Worm (Caenorhabditis elegans) whole organism, L1 larva: Measurements from ENCODE around the gene F59E12.17.

Source experiments
- aly-2 ChIP-seq: fragments of 150-350 bp; optimal IDR thresholded peaks from 2 replicates; lab custom pipeline; 2014; ENCODE audit warnings: missing biosample characterization, missing genetic modification characterization
- ceh-90 ChIP-seq: sonication (generic microtip); optimal IDR thresholded peaks from 2 replicates; lab custom pipeline; 2016; ENCODE audit warnings: missing genetic modification characterization, missing compliant biosample characterization
- lin-35 ChIP-seq, 2 experiments: fragments of 150-350 bp; optimal IDR thresholded peaks; 2 replicates each; lab custom pipeline; 2014; ENCODE audit warnings: missing biosample characterization in 2 of 2, missing genetic modification characterization in 2 of 2, missing genetic modification reagents in 2 of 2
- lsy-2 ChIP-seq, 2 experiments: fragments of 150-350 bp; optimal IDR thresholded peaks; 2 replicates each; lab custom pipeline; 2014; ENCODE audit warnings: missing biosample characterization in 2 of 2, missing genetic modification characterization in 2 of 2
- mdl-1 ChIP-seq, 2 experiments: fragments of 150-350 bp; optimal IDR thresholded peaks; 2 replicates each; lab custom pipeline; 2014 to 2017; ENCODE audit warnings: missing biosample characterization in 2 of 2, missing genetic modification characterization in 2 of 2, inconsistent platforms in 1 of 2
- nhr-237 ChIP-seq: fragments of 150-350 bp; optimal IDR thresholded peaks from 2 replicates; lab custom pipeline; 2014; ENCODE audit warnings: missing biosample characterization, missing genetic modification characterization
- nhr-28 ChIP-seq: fragments of 150-350 bp; optimal IDR thresholded peaks from 2 replicates; lab custom pipeline; 2014; ENCODE audit warnings: missing biosample characterization, missing genetic modification characterization
- nhr-84 ChIP-seq: sonication (generic microtip); optimal IDR thresholded peaks from 2 replicates; lab custom pipeline; 2017; ENCODE audit warnings: missing biosample characterization, missing genetic modification characterization
- pag-3 ChIP-seq: sonication (generic microtip); optimal IDR thresholded peaks from 2 replicates; lab custom pipeline; 2017; ENCODE audit warnings: missing genetic modification characterization, mild to moderate bottlenecking, missing compliant biosample characterization, antibody characterized with exemption, borderline replicate concordance; ENCODE audit not compliant: insufficient read depth
- skn-1 ChIP-seq: fragments of 150-350 bp; optimal IDR thresholded peaks from 2 replicates; lab custom pipeline; 2014; ENCODE audit warnings: missing biosample characterization, missing genetic modification characterization
- tbx-2 ChIP-seq: sonication (generic microtip); optimal IDR thresholded peaks from 2 replicates; lab custom pipeline; 2016; ENCODE audit warnings: missing genetic modification characterization, missing compliant biosample characterization
- unc-86 ChIP-seq: sonication (generic microtip); optimal IDR thresholded peaks from 2 replicates; lab custom pipeline; 2016; ENCODE audit warnings: missing genetic modification characterization, missing compliant biosample characterization
- zag-1 ChIP-seq: fragments of 150-350 bp; optimal IDR thresholded peaks from 2 replicates; lab custom pipeline; 2014; ENCODE audit warnings: missing biosample characterization, missing genetic modification characterization
- ztf-11 ChIP-seq, 2 experiments: sonication (generic microtip); optimal IDR thresholded peaks; 2 replicates each; lab custom pipeline; 2016 to 2017; ENCODE audit warnings: missing genetic modification characterization in 2 of 2, missing biosample characterization in 1 of 2, missing compliant biosample characterization in 1 of 2

DNA sequence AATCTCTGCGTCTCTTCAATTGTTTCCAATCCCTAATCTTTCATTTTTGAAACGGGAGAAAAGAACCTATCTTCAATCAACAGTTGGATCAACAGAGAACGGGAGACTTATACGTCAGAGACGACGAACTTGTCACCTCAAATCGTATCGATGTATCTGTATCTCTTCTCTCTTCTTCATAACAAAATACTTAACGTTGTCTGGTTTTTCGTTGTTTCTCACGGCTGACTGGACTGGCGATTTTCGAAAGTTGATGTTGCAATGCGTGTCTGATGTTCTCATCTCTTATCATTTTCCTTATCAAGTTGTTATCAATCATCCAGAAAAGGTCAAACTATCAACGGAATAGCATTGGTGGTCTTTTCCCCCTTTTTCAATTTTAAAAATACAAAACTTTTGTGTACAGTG, 43.7 kb downstream of the F59E12.17 start:
- TF ChIP-seq lsy-2 (tag; optimal IDR thresholded peaks at IDR 0.05; lab: Kevin White, UChicago) (peak; percentile 31 to 72), nhr-28 (tag; lab: Kevin White, UChicago) (no peak), aly-2 (tag; lab: Kevin White, UChicago) (no peak), lin-35 (GFP tag; optimal IDR thresholded peaks at IDR 0.05; lab: Kevin White, UChicago) (peak in 1 of 2 experiments; percentile 66), unc-86 (no peak), nhr-84 (tag; lab: Kevin White, UChicago) (no peak), tbx-2 (tag; lab: Kevin White, UChicago) (peak; percentile 74), ceh-90 (tag; lab: Kevin White, UChicago) (no peak), pag-3 (tag; lab: Kevin White, UChicago) (no peak), ztf-11 (tag; optimal IDR thresholded peaks at IDR 0.05; lab: Kevin White, UChicago) (no peak), nhr-237 (tag; lab: Kevin White, UChicago) (peak; percentile 31), mdl-1 (tag; optimal IDR thresholded peaks at IDR 0.05; lab: Kevin White, UChicago) (peak in 1 of 2 experiments; percentile 20), zag-1 (tag; lab: Kevin White, UChicago) (no peak), skn-1 (tag; lab: Kevin White, UChicago) (no peak)
